Fruit fly (Drosophila melanogaster) whole organism: ENCODE measurements around the gene Cpr65Aw.

Source experiments
- CG8478 ChIP-seq: fragments of >200 bp; optimal IDR thresholded peaks from 2 replicates; lab custom pipeline; 2018; ENCODE audit warnings: inconsistent platforms
- pan ChIP-seq: fragments of >200 bp; optimal IDR thresholded peaks from 2 replicates; lab custom pipeline; 2017

- TF ChIP-seq pan (lab: Kevin White, UChicago) (no peak), CG8478 (no peak)
Measured at dm6 chr3L:6124616-6125408, 17.4 kb downstream of the Cpr65Aw start.
